Fruit fly (Drosophila melanogaster) whole organism, embryonic: Measurements from ENCODE around the gene CG4896.

ENCODE experiments used
- BEAF-32 ChIP-seq: fragments of 200-800 bp; sonication (Bioruptor generic); optimal IDR thresholded peaks from 3 replicates; lab custom pipeline; 2017; ENCODE audit warnings: missing biosample characterization, missing genetic modification characterization, mild to moderate bottlenecking, moderate library complexity, missing genetic modification reagents
- CG10209 ChIP-seq: fragments of 200-800 bp; sonication (Bioruptor generic); optimal IDR thresholded peaks from 3 replicates; lab custom pipeline; 2017; ENCODE audit warnings: missing biosample characterization, mild to moderate bottlenecking, missing genetic modification characterization, missing genetic modification reagents
- CG10267 ChIP-seq: fragments of 200-800 bp; sonication (Bioruptor generic); optimal IDR thresholded peaks from 2 replicates; lab custom pipeline; 2018; ENCODE audit warnings: missing biosample characterization, mild to moderate bottlenecking, missing genetic modification characterization, moderate library complexity
- CG12659 ChIP-seq: fragments of 200-800 bp; sonication (Bioruptor generic); optimal IDR thresholded peaks from 3 replicates; lab custom pipeline; 2017; ENCODE audit warnings: mild to moderate bottlenecking, missing biosample characterization, missing genetic modification reagents, missing genetic modification characterization
- CG13287 ChIP-seq: fragments of 200-800 bp; sonication (Bioruptor generic); IDR thresholded peaks from 2 replicates; pipeline ENCODE4 v1.3.6; 2022; ENCODE audit warnings: missing biosample characterization, missing genetic modification characterization; ENCODE audit not compliant: partially characterized antibody
- CG17359 ChIP-seq: fragments of 200-800 bp; sonication (Bioruptor generic); optimal IDR thresholded peaks from 3 replicates; lab custom pipeline; 2018; ENCODE audit warnings: missing biosample characterization, mild to moderate bottlenecking, missing genetic modification characterization, moderate library complexity
- CG2116 ChIP-seq: fragments of 200-800 bp; sonication (Bioruptor generic); optimal IDR thresholded peaks from 3 replicates; lab custom pipeline; 2018; ENCODE audit warnings: missing biosample characterization, mild to moderate bottlenecking, missing genetic modification characterization
- CG4617 ChIP-seq: fragments of 200-800 bp; sonication (Bioruptor generic); optimal IDR thresholded peaks from 3 replicates; lab custom pipeline; 2016; ENCODE audit warnings: missing biosample characterization, missing genetic modification characterization, borderline replicate concordance
- CG6791 ChIP-seq: fragments of 200-800 bp; sonication (Bioruptor generic); IDR thresholded peaks from 3 replicates; pipeline ENCODE4 v1.3.6; 2022; ENCODE audit warnings: missing biosample characterization, missing genetic modification characterization; ENCODE audit not compliant: partially characterized antibody
- CG7987 ChIP-seq: fragments of 200-800 bp; sonication (Bioruptor generic); optimal IDR thresholded peaks from 2 replicates; lab custom pipeline; 2018; ENCODE audit warnings: missing biosample characterization, mild to moderate bottlenecking, missing genetic modification characterization, moderate library complexity
- CG8089 ChIP-seq: fragments of 200-800 bp; sonication (Bioruptor generic); optimal IDR thresholded peaks from 3 replicates; lab custom pipeline; 2016; ENCODE audit warnings: missing biosample characterization, missing genetic modification characterization
- CG9437 ChIP-seq: fragments of 200-800 bp; sonication (Bioruptor generic); optimal IDR thresholded peaks from 2 replicates; lab custom pipeline; 2018; ENCODE audit warnings: missing biosample characterization, mild to moderate bottlenecking, missing genetic modification characterization
- CG9932 ChIP-seq: fragments of 200-800 bp; sonication (Bioruptor generic); IDR thresholded peaks from 2 replicates; pipeline ENCODE4 v1.3.6; 2022; ENCODE audit warnings: missing biosample characterization, missing genetic modification characterization
- Dad ChIP-seq: fragments of 200-800 bp; sonication (Bioruptor generic); optimal IDR thresholded peaks from 3 replicates; lab custom pipeline; 2016; ENCODE audit warnings: missing biosample characterization, missing genetic modification characterization
- Dll ChIP-seq: fragments of 200-800 bp; sonication (Bioruptor generic); IDR thresholded peaks from 4 replicates; pipeline ENCODE4 v1.3.6; 2022; ENCODE audit warnings: missing biosample characterization, missing genetic modification characterization; ENCODE audit not compliant: partially characterized antibody
- Doc3 ChIP-seq: fragments of 200-800 bp; sonication (Bioruptor generic); IDR thresholded peaks from 3 replicates; pipeline ENCODE4 v1.3.6; 2022; ENCODE audit warnings: missing biosample characterization, missing genetic modification characterization; ENCODE audit not compliant: partially characterized antibody
- Dp ChIP-seq: fragments of 200-800 bp; sonication (Bioruptor generic); optimal IDR thresholded peaks from 2 replicates; lab custom pipeline; 2018; ENCODE audit warnings: missing biosample characterization, mild to moderate bottlenecking, missing genetic modification characterization, moderate library complexity
- E2f2 ChIP-seq: fragments of 200-800 bp; sonication (Bioruptor generic); IDR thresholded peaks from 2 replicates; pipeline ENCODE4 v1.3.6; 2022; ENCODE audit warnings: missing biosample characterization, missing genetic modification characterization
- Ets97D ChIP-seq: fragments of 200-800 bp; sonication (Bioruptor generic); optimal IDR thresholded peaks from 3 replicates; lab custom pipeline; 2016; ENCODE audit warnings: missing biosample characterization, missing genetic modification characterization
- HLHmδ ChIP-seq: fragments of 200-800 bp; sonication (Bioruptor generic); optimal IDR thresholded peaks from 2 replicates; lab custom pipeline; 2018; ENCODE audit warnings: missing biosample characterization, mild to moderate bottlenecking, missing genetic modification characterization, moderate library complexity
- Hr51 ChIP-seq, 2 experiments: fragments of 200-800 bp; sonication (Bioruptor generic); optimal IDR thresholded peaks; 2 replicates in 1 of 2; 3 replicates in 1 of 2; lab custom pipeline; 2016 to 2018; ENCODE audit warnings: missing biosample characterization in 2 of 2, missing genetic modification characterization in 2 of 2, mild to moderate bottlenecking in 1 of 2, moderate library complexity in 1 of 2
- Kr ChIP-seq: fragments of 200-800 bp; sonication (Bioruptor generic); optimal IDR thresholded peaks from 2 replicates; lab custom pipeline; 2017; ENCODE audit warnings: missing biosample characterization, mild to moderate bottlenecking, missing genetic modification characterization
- Lim3 ChIP-seq: fragments of 200-800 bp; sonication (Bioruptor generic); IDR thresholded peaks from 2 replicates; pipeline ENCODE4 v1.3.6; 2022; ENCODE audit warnings: missing biosample characterization, missing genetic modification characterization
- Mad ChIP-seq: fragments of 200-800 bp; sonication (Bioruptor generic); optimal IDR thresholded peaks from 2 replicates; lab custom pipeline; 2016; ENCODE audit warnings: missing biosample characterization, missing genetic modification characterization
- Opbp ChIP-seq: fragments of 200-800 bp; sonication (Bioruptor generic); IDR thresholded peaks from 3 replicates; pipeline ENCODE4 v1.3.6; 2022; ENCODE audit warnings: missing biosample characterization, missing genetic modification characterization; ENCODE audit not compliant: partially characterized antibody
- Pdp1 ChIP-seq, 2 experiments: fragments of 200-800 bp; sonication (Bioruptor generic); optimal IDR thresholded peaks; 3 replicates each; lab custom pipeline; 2016; ENCODE audit warnings: missing biosample characterization in 2 of 2, missing genetic modification characterization in 2 of 2, mild to moderate bottlenecking in 1 of 2, moderate library complexity in 1 of 2
- Sox102F ChIP-seq: fragments of 200-800 bp; sonication (Bioruptor generic); optimal IDR thresholded peaks from 2 replicates; lab custom pipeline; 2018; ENCODE audit warnings: missing biosample characterization, mild to moderate bottlenecking, missing genetic modification characterization, moderate library complexity
- Sry-δ ChIP-seq: fragments of 200-800 bp; sonication (Bioruptor generic); optimal IDR thresholded peaks from 2 replicates; lab custom pipeline; 2016; ENCODE audit warnings: missing biosample characterization, missing genetic modification characterization
- Usf ChIP-seq: fragments of 200-800 bp; sonication (Bioruptor generic); optimal IDR thresholded peaks from 2 replicates; lab custom pipeline; 2017; ENCODE audit warnings: missing genotype, missing biosample characterization, missing genetic modification characterization
- YL-1 ChIP-seq: fragments of 200-800 bp; sonication (Bioruptor generic); optimal IDR thresholded peaks from 3 replicates; lab custom pipeline; 2017; ENCODE audit warnings: missing biosample characterization, mild to moderate bottlenecking, missing genetic modification characterization
- ab ChIP-seq: fragments of 200-800 bp; sonication (Bioruptor generic); optimal IDR thresholded peaks from 2 replicates; lab custom pipeline; 2016; ENCODE audit warnings: missing biosample characterization, missing genetic modification characterization
- abd-A ChIP-seq: fragments of 200-800 bp; sonication (Bioruptor generic); optimal IDR thresholded peaks from 3 replicates; lab custom pipeline; 2019; ENCODE audit warnings: missing biosample characterization, mild to moderate bottlenecking, missing genetic modification characterization, moderate library complexity
- ato ChIP-seq: fragments of 200-800 bp; sonication (Bioruptor generic); IDR thresholded peaks from 2 replicates; pipeline ENCODE4 v1.3.6; 2022; ENCODE audit warnings: missing biosample characterization, missing genetic modification characterization; ENCODE audit not compliant: partially characterized antibody
- cas ChIP-seq: fragments of 200-800 bp; sonication (Bioruptor generic); IDR thresholded peaks from 2 replicates; pipeline ENCODE4 v1.3.6; 2022; ENCODE audit warnings: missing biosample characterization, missing genetic modification characterization
- crp ChIP-seq, 2 experiments: fragments of 200-800 bp; sonication (Bioruptor generic); optimal IDR thresholded peaks; 2 replicates in 1 of 2; 3 replicates in 1 of 2; lab custom pipeline; 2017; ENCODE audit warnings: missing biosample characterization in 2 of 2, missing genetic modification characterization in 2 of 2, mild to moderate bottlenecking in 1 of 2, moderate library complexity in 1 of 2
- ems ChIP-seq: fragments of 200-800 bp; sonication (Bioruptor generic); optimal IDR thresholded peaks from 3 replicates; lab custom pipeline; 2016; ENCODE audit warnings: missing biosample characterization, missing genetic modification characterization
- fd3F ChIP-seq: fragments of 200-800 bp; sonication (Bioruptor generic); optimal IDR thresholded peaks from 2 replicates; lab custom pipeline; 2018; ENCODE audit warnings: missing biosample characterization, mild to moderate bottlenecking, missing genetic modification characterization, moderate library complexity
- fd96Cb ChIP-seq: fragments of 200-800 bp; sonication (Bioruptor generic); optimal IDR thresholded peaks from 2 replicates; lab custom pipeline; 2018; ENCODE audit warnings: missing biosample characterization, mild to moderate bottlenecking, missing genetic modification characterization, moderate library complexity
- grau ChIP-seq: fragments of 200-800 bp; optimal IDR thresholded peaks from 3 replicates; lab custom pipeline; 2019; ENCODE audit warnings: missing biosample characterization, mild to moderate bottlenecking, missing genetic modification characterization, moderate library complexity
- lola ChIP-seq, 3 experiments: fragments of >200 bp in 2 of 3; fragments of 200-800 bp in 1 of 3; sonication (Bioruptor generic) in 1 of 3; optimal IDR thresholded peaks; 2 replicates each; lab custom pipeline; 2017 to 2019; ENCODE audit warnings: missing biosample characterization in 3 of 3, missing genetic modification characterization in 3 of 3, mild to moderate bottlenecking in 1 of 3, moderate library complexity in 1 of 3
- mld ChIP-seq: fragments of 200-800 bp; sonication (Bioruptor generic); IDR thresholded peaks from 3 replicates; pipeline ENCODE4 v1.3.6; 2022; ENCODE audit warnings: missing biosample characterization, missing genetic modification characterization; ENCODE audit not compliant: partially characterized antibody
- org-1 ChIP-seq: fragments of 200-800 bp; sonication (Bioruptor generic); optimal IDR thresholded peaks from 2 replicates; lab custom pipeline; 2017; ENCODE audit warnings: missing biosample characterization, missing genetic modification characterization
- pzg ChIP-seq: fragments of 200-800 bp; sonication (Bioruptor generic); optimal IDR thresholded peaks from 3 replicates; lab custom pipeline; 2018; ENCODE audit warnings: missing biosample characterization, mild to moderate bottlenecking, missing genetic modification characterization, moderate library complexity
- schlank ChIP-seq: fragments of 200-800 bp; sonication (Bioruptor generic); optimal IDR thresholded peaks from 2 replicates; lab custom pipeline; 2018; ENCODE audit warnings: missing biosample characterization, mild to moderate bottlenecking, missing genetic modification characterization
- stwl ChIP-seq: fragments of 200-800 bp; sonication (Bioruptor generic); optimal IDR thresholded peaks from 3 replicates; lab custom pipeline; 2018; ENCODE audit warnings: missing biosample characterization, mild to moderate bottlenecking, missing genetic modification characterization, moderate library complexity
- tap ChIP-seq: fragments of 200-800 bp; optimal IDR thresholded peaks from 3 replicates; lab custom pipeline; 2019; ENCODE audit warnings: missing biosample characterization, mild to moderate bottlenecking, missing genetic modification characterization, moderate library complexity
- tup ChIP-seq: fragments of 200-800 bp; sonication (Bioruptor generic); optimal IDR thresholded peaks from 2 replicates; lab custom pipeline; 2016; ENCODE audit warnings: missing biosample characterization, mild to moderate bottlenecking, missing genetic modification characterization, moderate library complexity
- twi ChIP-seq: fragments of 200-800 bp; optimal IDR thresholded peaks from 2 replicates; lab custom pipeline; 2019; ENCODE audit warnings: missing biosample characterization, mild to moderate bottlenecking, missing genetic modification characterization, moderate library complexity
- zen ChIP-seq: fragments of 200-800 bp; sonication (Bioruptor generic); optimal IDR thresholded peaks from 3 replicates; lab custom pipeline; 2018; ENCODE audit warnings: missing biosample characterization, mild to moderate bottlenecking, missing genetic modification characterization, moderate library complexity

Gene CG4896

dm6 chr2L:1164294-1164693 is 13.2 kb upstream of the CG4896 start, which contains the start of gene IntS14 (continued):
- TF ChIP-seq cas (GFP tag; lab: Robert Waterston, UW) = no peak
- TF ChIP-seq CG6791 (GFP tag; lab: Robert Waterston, UW) = 0 out of 3 replicates have a peak, but pooled peaks have one; percentile 23
- TF ChIP-seq Sox102F (GFP tag; lab: Kevin White, UChicago) = no peak
- no peak for TF ChIP-seq ems (GFP tag; lab: Kevin White, UChicago)
- no peak for TF ChIP-seq twi
- TF ChIP-seq CG7987 (GFP tag; lab: Kevin White, UChicago) = no peak
- TF ChIP-seq YL-1 = peak; percentile 8
- TF ChIP-seq lola (GFP tag; optimal IDR thresholded peaks at IDR 0.05; lab: Kevin White, UChicago) = no peak
- no peak for TF ChIP-seq org-1
- no peak for TF ChIP-seq fd3F (GFP tag; lab: Kevin White, UChicago)
- no peak for TF ChIP-seq Lim3 (GFP tag; lab: Robert Waterston, UW)
- no peak for TF ChIP-seq Usf (GFP tag; lab: Kevin White, UChicago)
- TF ChIP-seq ab (GFP tag; lab: Kevin White, UChicago) = no peak
- TF ChIP-seq CG10209 = no peak
- no peak for TF ChIP-seq Hr51 (GFP tag; optimal IDR thresholded peaks at IDR 0.05; lab: Kevin White, UChicago)
- TF ChIP-seq HLHmδ (GFP tag; lab: Kevin White, UChicago) = no peak
- no peak for TF ChIP-seq zen (tag; lab: Kevin White, UChicago)
- peak; percentile 43 to 84 for TF ChIP-seq crp (GFP tag; optimal IDR thresholded peaks at IDR 0.05; lab: Kevin White, UChicago)
- TF ChIP-seq CG17359 (tag; lab: Kevin White, UChicago) = no peak
- TF ChIP-seq grau (tag; lab: Kevin White, UChicago) = no peak
- TF ChIP-seq Dad (GFP tag; lab: Kevin White, UChicago) = no peak
- TF ChIP-seq CG8089 = peak; percentile 68
- peak; percentile 54 for TF ChIP-seq CG4617
- TF ChIP-seq CG12659 (GFP tag; lab: Kevin White, UChicago) = peak; percentile 9
- TF ChIP-seq schlank (tag; lab: Kevin White, UChicago) = no peak
- TF ChIP-seq abd-A (tag; lab: Kevin White, UChicago) = no peak
- TF ChIP-seq CG9932 (GFP tag; lab: Robert Waterston, UW) = no peak
- no peak for TF ChIP-seq Kr (GFP tag; lab: Kevin White, UChicago)
- no peak for TF ChIP-seq Opbp
- no peak for TF ChIP-seq tap (tag; lab: Kevin White, UChicago)

- TF ChIP-seq Doc3 (GFP tag; lab: Robert Waterston, UW) = peak; percentile 16; the same call in 1 of the 3 replicates
- no peak for TF ChIP-seq mld (GFP tag; lab: Robert Waterston, UW)
- peak; percentile 2 for TF ChIP-seq CG12659 (GFP tag; lab: Kevin White, UChicago)
- TF ChIP-seq CG2116 = peak; percentile 15
- TF ChIP-seq CG13287 (GFP tag; lab: Robert Waterston, UW) = peak; percentile 59
- TF ChIP-seq CG10267 (tag; lab: Kevin White, UChicago) = peak; percentile 76
- peak; percentile 53 for TF ChIP-seq stwl (tag; lab: Kevin White, UChicago)
- no peak for TF ChIP-seq Mad (GFP tag; lab: Kevin White, UChicago)
- peak; percentile 45 for TF ChIP-seq Dp
- TF ChIP-seq pzg (GFP tag; lab: Kevin White, UChicago) = peak; percentile 35
- TF ChIP-seq Pdp1 (GFP tag; optimal IDR thresholded peaks at IDR 0.05; lab: Kevin White, UChicago) = peak in 1 of 2 experiments; percentile 40
- peak; percentile 34 for TF ChIP-seq Sry-δ
- peak; percentile 35 for TF ChIP-seq BEAF-32 (GFP tag; lab: Kevin White, UChicago)
- TF ChIP-seq fd96Cb (tag; lab: Kevin White, UChicago) = no peak
- TF ChIP-seq tup (GFP tag; lab: Kevin White, UChicago) = no peak
- TF ChIP-seq E2f2 (GFP tag; lab: Robert Waterston, UW) = peak; percentile 56
- TF ChIP-seq Dll = peak; percentile 53; the same call in 2 of the 4 replicates
- TF ChIP-seq Ets97D = peak; percentile 1
- TF ChIP-seq ato (GFP tag; lab: Robert Waterston, UW) = 0 out of 2 replicates have a peak, but pooled peaks have one; percentile 10
- TF ChIP-seq CG9437 (GFP tag; lab: Kevin White, UChicago) = peak; percentile 49
Measured at dm6 chr2L:1166326-1166725, 11.2 kb upstream of the CG4896 start, which contains the start of gene CG14341. Gene CG14341, plus strand, starts transcription at chr2L:1166506.
